Worm (Caenorhabditis elegans) whole organism, early embryonic: Measurements from ENCODE around the gene ZK1127.3.

Source experiments
- B0310.2 ChIP-seq: sonication (generic microtip); optimal IDR thresholded peaks from 2 replicates; lab custom pipeline; 2016; ENCODE audit warnings: mild to moderate bottlenecking, missing genetic modification characterization, missing compliant biosample characterization
- F13C5.2 ChIP-seq: sonication (generic microtip); optimal IDR thresholded peaks from 2 replicates; lab custom pipeline; 2017; ENCODE audit warnings: mild to moderate bottlenecking, missing genetic modification characterization, inconsistent platforms, missing compliant biosample characterization
- aly-1 ChIP-seq: sonication (generic microtip); optimal IDR thresholded peaks from 2 replicates; lab custom pipeline; 2016; ENCODE audit warnings: missing genetic modification characterization, missing compliant biosample characterization
- ama-1 ChIP-seq: fragments of 150-350 bp; optimal IDR thresholded peaks from 2 replicates; lab custom pipeline; 2014
- ceh-13 ChIP-seq: fragments of 200-800 bp; sonication (Bioruptor generic); optimal IDR thresholded peaks from 2 replicates; lab custom pipeline; 2018; ENCODE audit warnings: mild to moderate bottlenecking, missing genetic modification characterization, missing compliant biosample characterization
- ceh-36 ChIP-seq: sonication (generic microtip); optimal IDR thresholded peaks from 2 replicates; lab custom pipeline; 2016; ENCODE audit warnings: missing genetic modification characterization, inconsistent platforms, missing compliant biosample characterization
- ets-7 ChIP-seq: sonication (generic microtip); optimal IDR thresholded peaks from 2 replicates; lab custom pipeline; 2016; ENCODE audit warnings: missing genotype, missing genetic modification characterization, missing compliant biosample characterization
- flt-1 ChIP-seq: fragments of 200-800 bp; sonication (Bioruptor generic); IDR thresholded peaks from 2 replicates; pipeline ENCODE4 v1.3.6; 2022; ENCODE audit warnings: missing genetic modification characterization, missing compliant biosample characterization
- hmbx-1 ChIP-seq: sonication (generic microtip); optimal IDR thresholded peaks from 2 replicates; lab custom pipeline; 2016; ENCODE audit warnings: mild to moderate bottlenecking, missing genetic modification characterization, missing compliant biosample characterization
- hmg-4 ChIP-seq: fragments of 200-800 bp; sonication (Bioruptor generic); optimal IDR thresholded peaks from 2 replicates; lab custom pipeline; 2018; ENCODE audit warnings: mild to moderate bottlenecking, missing genetic modification characterization, missing compliant biosample characterization
- hnd-1 ChIP-seq: sonication (generic microtip); optimal IDR thresholded peaks from 2 replicates; lab custom pipeline; 2016; ENCODE audit warnings: missing genetic modification characterization, missing compliant biosample characterization
- pes-1 ChIP-seq: fragments of 200-800 bp; sonication (Bioruptor generic); IDR thresholded peaks from 2 replicates; pipeline ENCODE4 v1.3.6; 2022; ENCODE audit warnings: missing genetic modification reagents, missing genetic modification characterization, missing compliant biosample characterization
- scrt-1 ChIP-seq: fragments of 200-800 bp; sonication (Bioruptor generic); IDR thresholded peaks from 2 replicates; pipeline ENCODE4 v1.3.6; 2022; ENCODE audit warnings: missing genetic modification characterization, missing compliant biosample characterization
- sea-1 ChIP-seq: fragments of 200-800 bp; sonication (Bioruptor generic); conservative IDR thresholded peaks from 2 replicates; pipeline ENCODE4 v1.3.6; 2022; ENCODE audit warnings: missing genetic modification characterization, missing compliant biosample characterization
- tbx-11 ChIP-seq: fragments of 200-800 bp; sonication (Bioruptor generic); IDR thresholded peaks from 2 replicates; pipeline ENCODE4 v1.3.6; 2022; ENCODE audit warnings: missing genetic modification characterization, missing compliant biosample characterization
- tbx-37 ChIP-seq: fragments of 200-800 bp; sonication (Bioruptor generic); conservative IDR thresholded peaks from 2 replicates; pipeline ENCODE4 v1.3.6; 2022; ENCODE audit warnings: missing genetic modification reagents, missing genetic modification characterization, missing compliant biosample characterization
- tra-4 ChIP-seq: sonication (generic microtip); optimal IDR thresholded peaks from 2 replicates; lab custom pipeline; 2017; ENCODE audit warnings: missing genetic modification characterization, missing compliant biosample characterization

The ZK1127.3 gene

DNA sequence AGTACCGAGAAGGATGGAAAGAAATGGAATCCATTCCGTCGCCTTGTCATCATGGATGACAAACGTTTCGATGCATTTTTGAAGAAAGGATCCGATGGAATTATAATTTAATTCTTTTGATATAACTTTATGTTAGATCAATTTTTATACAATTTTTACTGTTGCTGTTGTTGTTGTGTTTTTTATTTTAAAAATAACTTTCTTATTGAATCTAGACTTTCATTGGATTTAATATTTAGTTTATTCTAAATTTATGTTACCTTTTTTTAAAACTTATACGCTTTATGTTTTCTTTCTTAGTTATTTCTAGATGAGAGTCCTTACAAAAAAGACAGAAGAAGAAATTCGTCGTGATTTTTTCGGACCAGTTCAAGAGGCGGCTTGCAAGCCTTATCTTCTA lies at the start of gene ZK1127.3:
TSS of gene ZK1127.3 (plus strand) at position 301 of the 400 bp plus-strand sequence.
- TF ChIP-seq aly-1 (tag; lab: Kevin White, UChicago) (no peak), hmbx-1 (no peak), ceh-13 (GFP tag; lab: Kevin White, UChicago) (no peak)

DNA sequence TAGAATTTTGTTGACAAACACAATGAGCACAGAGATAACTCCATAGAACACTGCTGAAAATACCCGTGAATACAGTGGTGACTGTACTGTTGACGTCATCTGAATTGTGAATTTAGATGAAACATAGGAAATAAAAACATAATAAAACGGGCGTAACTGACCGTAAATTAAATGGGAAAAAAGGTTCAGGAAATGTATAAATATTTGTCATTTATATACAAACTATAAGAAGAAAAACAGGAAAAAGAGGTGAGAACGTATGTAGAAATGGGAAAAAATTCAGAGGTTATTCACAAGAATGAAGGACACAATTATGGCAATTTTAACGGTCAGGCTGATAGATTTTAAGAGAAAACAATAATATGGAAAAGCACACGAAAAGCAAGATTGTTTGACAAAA lies 42.5 kb upstream of the ZK1127.3 start, which contains the start of gene sqv-7:
TSS of gene sqv-7 (minus strand) at position 101 of the 400 bp plus-strand sequence.
- TF ChIP-seq scrt-1 (GFP tag; lab: Robert Waterston, UW) (no peak), ets-7 (tag; lab: Kevin White, UChicago) (no peak), hmg-4 (no peak), tbx-11 (GFP tag; lab: Robert Waterston, UW) (no peak), aly-1 (tag; lab: Kevin White, UChicago) (no peak), sea-1 (GFP tag; lab: Robert Waterston, UW) (no peak), ama-1 (no peak), flt-1 (GFP tag; lab: Robert Waterston, UW) (no peak), pes-1 (GFP tag; lab: Robert Waterston, UW) (no peak), tra-4 (tag; lab: Kevin White, UChicago) (no peak), ceh-36 (no peak), B0310.2 (tag; lab: Kevin White, UChicago) (no peak), hnd-1 (tag; lab: Kevin White, UChicago) (no peak), hmbx-1 (no peak), ceh-13 (GFP tag; lab: Kevin White, UChicago) (no peak), tbx-37 (no peak)

DNA sequence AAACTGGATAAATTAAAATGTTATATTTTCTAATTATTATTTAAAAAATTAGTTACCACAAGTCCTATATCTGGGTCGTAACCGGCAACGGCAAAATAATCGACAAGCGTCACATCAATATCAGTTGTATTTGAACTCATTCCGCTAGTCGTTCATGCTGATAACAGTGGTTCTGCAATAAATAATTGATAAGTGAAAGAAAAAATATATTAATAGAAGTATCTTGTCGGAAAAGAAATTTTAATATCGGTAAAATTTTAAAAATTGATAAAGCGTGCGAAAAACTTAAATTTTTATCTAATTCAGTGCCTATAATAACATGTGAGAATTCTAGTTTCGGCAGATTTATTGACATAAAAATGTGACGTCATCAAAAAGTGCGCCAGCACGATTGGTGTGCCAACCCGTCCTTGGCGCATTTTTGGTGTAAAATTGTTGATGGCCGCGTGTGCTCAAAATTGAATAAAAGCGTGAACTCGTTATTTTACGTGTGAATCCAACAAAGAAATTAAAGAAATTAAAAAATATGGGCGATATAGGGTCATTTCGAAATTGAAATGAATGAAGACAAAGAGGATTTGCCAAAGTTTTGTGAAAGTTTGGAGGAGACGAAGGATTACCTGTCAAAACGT lies 32.6 kb upstream of the ZK1127.3 start, which contains the start of the genes lst-6 and lst-5:
TSS of gene lst-6 (minus strand) at position 140 of the 632 bp plus-strand sequence.
TSS of gene lst-5 (plus strand) at position 544 of the 632 bp plus-strand sequence.
- TF ChIP-seq ets-7 (tag; lab: Kevin White, UChicago) (no peak), ama-1 (no peak), hnd-1 (tag; lab: Kevin White, UChicago) (no peak), scrt-1 (GFP tag; lab: Robert Waterston, UW) (no peak), tra-4 (tag; lab: Kevin White, UChicago) (no peak), pes-1 (GFP tag; lab: Robert Waterston, UW) (no peak), aly-1 (tag; lab: Kevin White, UChicago) (no peak), tbx-11 (GFP tag; lab: Robert Waterston, UW) (no peak), F13C5.2 (tag; lab: Kevin White, UChicago) (peak; percentile 22), hmg-4 (peak; percentile 20), sea-1 (GFP tag; lab: Robert Waterston, UW) (no peak), tbx-37 (no peak), ceh-13 (GFP tag; lab: Kevin White, UChicago) (no peak), ceh-36 (no peak), flt-1 (GFP tag; lab: Robert Waterston, UW) (no peak), hmbx-1 (no peak)

DNA sequence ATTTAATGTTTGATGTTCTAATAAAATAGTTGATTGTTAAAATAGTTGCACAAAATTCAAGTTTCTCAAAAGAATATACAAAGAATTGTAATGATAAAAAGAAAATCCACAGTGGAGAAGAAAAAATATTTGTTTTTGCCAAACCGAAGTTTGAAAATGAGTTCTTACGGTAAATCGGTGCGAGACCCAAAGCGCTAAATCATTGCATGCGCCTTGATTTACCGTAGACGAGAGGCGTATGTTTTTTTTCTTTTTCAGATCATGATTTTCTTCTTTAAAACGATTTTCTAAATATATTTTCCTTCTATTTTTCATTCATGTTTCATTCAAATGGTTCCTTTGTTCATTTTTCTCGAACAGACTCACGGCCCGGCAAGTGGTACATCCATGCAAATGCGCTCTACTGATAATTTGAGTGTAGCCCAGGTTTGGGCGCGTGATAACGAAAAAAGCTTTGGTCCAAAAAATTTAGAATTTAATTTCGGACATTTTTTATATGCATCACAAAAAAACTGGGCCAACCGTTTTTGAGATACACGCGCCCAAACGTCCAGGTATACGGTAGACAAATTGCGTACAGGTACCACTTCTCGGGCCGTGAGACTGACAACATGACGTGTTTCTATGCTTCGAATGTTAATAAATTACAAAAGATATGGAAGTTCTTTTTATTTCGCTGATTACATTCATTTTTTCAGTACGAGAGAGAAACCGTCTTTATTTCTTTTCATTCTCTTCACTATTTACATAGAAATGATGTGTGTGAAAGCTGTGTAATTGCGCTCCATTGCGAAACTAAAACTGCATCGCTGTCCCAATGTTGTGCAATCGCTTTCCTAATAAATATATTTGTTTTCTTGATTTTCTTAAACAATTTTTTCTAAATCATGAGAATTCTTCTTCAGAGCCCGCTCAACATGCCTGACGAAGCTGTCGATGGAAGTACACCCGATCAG lies 29.9 kb upstream of the ZK1127.3 start, which contains the start of gene znf-598:
TSS of gene znf-598 (plus strand) at position 906 of the 956 bp plus-strand sequence.
- TF ChIP-seq tbx-11 (GFP tag; lab: Robert Waterston, UW): no peak
- TF ChIP-seq ceh-36: no peak
- TF ChIP-seq pes-1 (GFP tag; lab: Robert Waterston, UW): no peak
- TF ChIP-seq ceh-13 (GFP tag; lab: Kevin White, UChicago): no peak
- TF ChIP-seq aly-1 (tag; lab: Kevin White, UChicago): no peak
- no peak for TF ChIP-seq hmbx-1
- no peak for TF ChIP-seq tbx-37
- no peak for TF ChIP-seq hnd-1 (tag; lab: Kevin White, UChicago)
- TF ChIP-seq ama-1: no peak

DNA sequence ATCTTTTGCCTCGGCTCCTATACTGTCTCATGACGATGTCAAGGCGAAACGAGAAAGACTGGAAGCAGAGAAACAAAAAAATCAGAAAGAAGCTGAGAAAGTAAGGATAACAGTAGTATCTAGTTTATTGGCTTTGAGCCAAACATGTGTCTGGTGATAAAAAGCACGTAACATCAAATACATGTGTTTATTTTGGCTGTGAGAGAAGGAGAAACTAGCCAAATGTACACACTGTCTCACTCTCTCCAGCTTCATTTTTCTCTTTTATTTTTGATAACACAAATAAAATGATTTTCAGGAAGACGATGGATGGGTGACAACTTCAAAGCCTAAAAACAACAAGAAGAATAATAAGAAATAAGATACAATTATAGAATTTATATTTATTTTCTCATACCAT lies 25.6 kb upstream of the ZK1127.3 start:
- TF ChIP-seq tbx-37 (no peak), aly-1 (tag; lab: Kevin White, UChicago) (no peak), B0310.2 (tag; lab: Kevin White, UChicago) (no peak), ama-1 (no peak), flt-1 (GFP tag; lab: Robert Waterston, UW) (no peak), tbx-11 (GFP tag; lab: Robert Waterston, UW) (no peak), pes-1 (GFP tag; lab: Robert Waterston, UW) (no peak), hnd-1 (tag; lab: Kevin White, UChicago) (no peak), tra-4 (tag; lab: Kevin White, UChicago) (no peak), sea-1 (GFP tag; lab: Robert Waterston, UW) (no peak), ceh-36 (no peak), F13C5.2 (tag; lab: Kevin White, UChicago) (no peak), scrt-1 (GFP tag; lab: Robert Waterston, UW) (no peak), ceh-13 (GFP tag; lab: Kevin White, UChicago) (no peak), hmbx-1 (no peak)

DNA sequence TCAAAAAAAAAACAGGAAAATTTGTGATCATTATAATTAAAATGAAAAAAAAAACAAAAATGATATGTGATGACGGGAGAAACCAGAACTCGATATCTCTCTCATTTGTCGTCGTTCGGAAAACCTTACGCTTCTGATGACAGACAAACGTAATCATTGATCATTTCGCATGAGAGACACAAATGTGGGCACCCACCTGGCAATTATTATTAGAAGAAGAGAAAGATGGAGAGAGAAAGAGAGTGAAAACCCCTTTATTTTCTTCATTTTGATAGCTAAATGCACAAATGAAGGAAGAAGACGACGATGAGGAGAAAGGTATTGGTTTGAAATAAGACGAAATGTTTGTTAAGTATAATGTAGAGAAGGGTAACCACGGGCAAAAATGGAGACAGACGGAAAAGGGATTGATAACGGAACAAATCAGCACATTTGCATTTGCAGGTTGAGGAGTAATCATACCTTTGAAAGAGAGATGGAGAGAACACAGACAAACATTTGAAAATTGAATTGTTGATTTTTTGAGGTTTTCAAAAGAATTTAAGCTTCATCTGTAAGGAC lies 23.9 kb upstream of the ZK1127.3 start:
- TF ChIP-seq F13C5.2 (tag; lab: Kevin White, UChicago) (no peak), hmg-4 (no peak), ets-7 (tag; lab: Kevin White, UChicago) (no peak)
